Fruit fly (Drosophila melanogaster): ENCODE measurements around the gene Actn.

- TF ChIP-seq pan (optimal IDR thresholded peaks at IDR 0.05) (no peak), usp (GFP tag; optimal IDR thresholded peaks at IDR 0.05) (no peak)
Measured at dm6 chrX:1975879-1976601, 66.1 kb downstream of the Actn start.

Measured in whole organism.